Worm (Caenorhabditis elegans) whole organism, young adult: ENCODE data around the gene figl-1.
A peak's percentile ranks its signal among the peaks of the same experiment; 100 is the strongest.

Source experiments
- B0035.1 ChIP-seq: sonication (generic microtip); optimal IDR thresholded peaks from 2 replicates; lab custom pipeline; 2016; ENCODE audit warnings: missing genetic modification characterization, mild to moderate bottlenecking, missing compliant biosample characterization, missing genotype, missing genetic modification reagents
- C17E4.6 ChIP-seq: fragments of 200-800 bp; sonication (Bioruptor generic); IDR thresholded peaks from 2 replicates; pipeline ENCODE4 v1.3.6; 2022; ENCODE audit warnings: missing genetic modification reagents, missing genetic modification characterization, missing compliant biosample characterization
- F33H1.4 ChIP-seq: fragments of 200-800 bp; sonication (Bioruptor generic); IDR thresholded peaks from 2 replicates; pipeline ENCODE4 v1.3.6; 2022; ENCODE audit warnings: missing genetic modification reagents, missing genetic modification characterization, missing compliant biosample characterization
- F39B2.1 ChIP-seq: fragments of 200-800 bp; sonication (Bioruptor generic); IDR thresholded peaks from 2 replicates; pipeline ENCODE4 v1.3.6; 2022; ENCODE audit warnings: missing genetic modification reagents, missing genetic modification characterization, missing compliant biosample characterization
- F49E8.2 ChIP-seq: sonication (generic microtip); optimal IDR thresholded peaks from 3 replicates; lab custom pipeline; 2017; ENCODE audit warnings: missing genetic modification characterization, mild to moderate bottlenecking, missing compliant biosample characterization, antibody characterized with exemption, moderate library complexity; ENCODE audit not compliant: insufficient read depth
- F52B5.7 ChIP-seq: sonication (generic microtip); optimal IDR thresholded peaks from 2 replicates; lab custom pipeline; 2016; ENCODE audit warnings: mild to moderate bottlenecking, missing genetic modification characterization, missing compliant biosample characterization
- F55B11.4 ChIP-seq: sonication (generic microtip); optimal IDR thresholded peaks from 2 replicates; lab custom pipeline; 2016; ENCODE audit warnings: missing compliant biosample characterization, missing genetic modification characterization, borderline replicate concordance; ENCODE audit not compliant: insufficient read depth
- Y53G8AR.9 ChIP-seq: fragments of 200-800 bp; sonication (Bioruptor generic); conservative IDR thresholded peaks from 2 replicates; pipeline ENCODE4 v1.3.6; 2022; ENCODE audit warnings: missing genetic modification reagents, missing genetic modification characterization, missing compliant biosample characterization
- Y79H2A.3 ChIP-seq: fragments of 200-800 bp; sonication (Bioruptor generic); conservative IDR thresholded peaks from 2 replicates; pipeline ENCODE4 v1.3.6; 2022; ENCODE audit warnings: missing genetic modification reagents, missing genetic modification characterization, missing compliant biosample characterization
- ama-1 ChIP-seq, 3 experiments: fragments of 150-350 bp in 1 of 3; sonication (generic microtip) in 2 of 3; optimal IDR thresholded peaks; 2 replicates each; lab custom pipeline; 2014 to 2018; ENCODE audit warnings: missing biosample characterization in 2 of 3, missing genetic modification characterization in 2 of 3, missing genetic modification reagents in 2 of 3
- atf-7 ChIP-seq: sonication (generic microtip); optimal IDR thresholded peaks from 2 replicates; lab custom pipeline; 2017; ENCODE audit warnings: mild to moderate bottlenecking, missing genetic modification characterization, missing compliant biosample characterization
- attf-5 ChIP-seq: fragments of 200-800 bp; sonication (Bioruptor generic); optimal IDR thresholded peaks from 2 replicates; lab custom pipeline; 2018; ENCODE audit warnings: mild to moderate bottlenecking, missing genetic modification characterization, missing compliant biosample characterization
- bed-1 ChIP-seq: fragments of 200-800 bp; sonication (Bioruptor generic); IDR thresholded peaks from 2 replicates; pipeline ENCODE4 v1.3.6; 2022; ENCODE audit warnings: missing genetic modification reagents, missing genetic modification characterization, missing compliant biosample characterization
- ceh-27 ChIP-seq: fragments of 200-800 bp; sonication (Bioruptor generic); optimal IDR thresholded peaks from 2 replicates; lab custom pipeline; 2018; ENCODE audit warnings: mild to moderate bottlenecking, missing genetic modification characterization, moderate library complexity, missing compliant biosample characterization
- ceh-40 ChIP-seq: fragments of 200-800 bp; sonication (Bioruptor generic); IDR thresholded peaks from 2 replicates; pipeline ENCODE4 v1.3.6; 2022; ENCODE audit warnings: missing genetic modification characterization, missing compliant biosample characterization
- dox-1 ChIP-seq: fragments of 200-800 bp; sonication (Bioruptor generic); IDR thresholded peaks from 2 replicates; pipeline ENCODE4 v1.3.6; 2022; ENCODE audit warnings: missing genetic modification reagents, missing genetic modification characterization, missing compliant biosample characterization
- dpl-1 ChIP-seq: fragments of 150-350 bp; optimal IDR thresholded peaks from 2 replicates; lab custom pipeline; 2014; ENCODE audit warnings: missing biosample characterization, missing genetic modification reagents, missing genetic modification characterization
- efl-1 ChIP-seq: fragments of 150-350 bp; optimal IDR thresholded peaks from 2 replicates; lab custom pipeline; 2014; ENCODE audit warnings: missing biosample characterization, missing genetic modification reagents, missing genetic modification characterization
- egrh-3 ChIP-seq: fragments of 200-800 bp; sonication (Bioruptor generic); IDR thresholded peaks from 2 replicates; pipeline ENCODE4 v1.3.6; 2022; ENCODE audit warnings: missing genetic modification reagents, missing genetic modification characterization, missing compliant biosample characterization
- fkh-3 ChIP-seq: sonication (generic microtip); optimal IDR thresholded peaks from 2 replicates; lab custom pipeline; 2016; ENCODE audit warnings: mild to moderate bottlenecking, missing genetic modification characterization, missing compliant biosample characterization
- him-1 ChIP-seq: sonication (generic microtip); optimal IDR thresholded peaks from 2 replicates; lab custom pipeline; 2016; ENCODE audit warnings: missing genotype, missing genetic modification reagents, missing genetic modification characterization, missing compliant biosample characterization
- hlh-12 ChIP-seq: sonication (generic microtip); optimal IDR thresholded peaks from 2 replicates; lab custom pipeline; 2016; ENCODE audit warnings: missing genetic modification characterization, missing compliant biosample characterization
- hsf-1 ChIP-seq: fragments of 200-800 bp; sonication (Bioruptor generic); IDR thresholded peaks from 2 replicates; pipeline ENCODE4 v1.3.6; 2022; ENCODE audit warnings: missing genetic modification reagents, missing genetic modification characterization, missing compliant biosample characterization
- let-526 ChIP-seq: fragments of 200-800 bp; sonication (Bioruptor generic); IDR thresholded peaks from 2 replicates; pipeline ENCODE4 v1.3.6; 2022; ENCODE audit warnings: missing genetic modification reagents, missing genetic modification characterization, missing compliant biosample characterization
- lin-40 ChIP-seq: sonication (generic microtip); optimal IDR thresholded peaks from 2 replicates; lab custom pipeline; 2016; ENCODE audit warnings: missing genetic modification characterization, mild to moderate bottlenecking, missing compliant biosample characterization, missing genotype, missing genetic modification reagents
- lin-54 ChIP-seq: fragments of 200-800 bp; sonication (Bioruptor generic); optimal IDR thresholded peaks from 2 replicates; lab custom pipeline; 2018; ENCODE audit warnings: mild to moderate bottlenecking, missing genetic modification characterization, missing compliant biosample characterization
- madf-10 ChIP-seq: sonication (generic microtip); optimal IDR thresholded peaks from 2 replicates; lab custom pipeline; 2016; ENCODE audit warnings: mild to moderate bottlenecking, missing genetic modification characterization, missing compliant biosample characterization
- madf-6 ChIP-seq: fragments of 200-800 bp; sonication (Bioruptor generic); IDR thresholded peaks from 2 replicates; pipeline ENCODE4 v1.3.6; 2022; ENCODE audit warnings: missing genetic modification reagents, missing genetic modification characterization, missing compliant biosample characterization
- madf-8 ChIP-seq: fragments of 200-800 bp; sonication (Bioruptor generic); conservative IDR thresholded peaks from 2 replicates; pipeline ENCODE4 v1.3.6; 2022; ENCODE audit warnings: missing genetic modification reagents, missing genetic modification characterization, missing compliant biosample characterization
- mcd-1 ChIP-seq: fragments of 200-800 bp; sonication (Bioruptor generic); IDR thresholded peaks from 2 replicates; pipeline ENCODE4 v1.3.6; 2022; ENCODE audit warnings: missing genetic modification reagents, missing genetic modification characterization, missing compliant biosample characterization
- mxl-1 ChIP-seq: sonication (generic microtip); optimal IDR thresholded peaks from 2 replicates; lab custom pipeline; 2016; ENCODE audit warnings: missing genetic modification characterization, missing compliant biosample characterization
- nhr-27 ChIP-seq: fragments of 200-800 bp; sonication (Bioruptor generic); optimal IDR thresholded peaks from 2 replicates; lab custom pipeline; 2018; ENCODE audit warnings: mild to moderate bottlenecking, missing genetic modification characterization, moderate library complexity, missing compliant biosample characterization
- rcor-1 ChIP-seq: fragments of 200-800 bp; sonication (Bioruptor generic); IDR thresholded peaks from 2 replicates; pipeline ENCODE4 v1.3.6; 2022; ENCODE audit warnings: missing genetic modification reagents, missing genetic modification characterization, missing compliant biosample characterization
- snpc-3.4 ChIP-seq: sonication (generic microtip); optimal IDR thresholded peaks from 2 replicates; lab custom pipeline; 2017; ENCODE audit warnings: missing genetic modification characterization, mild to moderate bottlenecking, missing compliant biosample characterization, antibody characterized with exemption, moderate library complexity, missing genotype, missing genetic modification reagents
- snpc-4 ChIP-seq, 5 experiments: fragments of 150-350 bp in 1 of 5; sonication (generic microtip) in 4 of 5; optimal IDR thresholded peaks; 2 replicates each; lab custom pipeline; 2014 to 2018; ENCODE audit warnings: missing genetic modification characterization in 5 of 5, missing biosample characterization in 3 of 5, antibody characterized with exemption in 2 of 5, mild to moderate bottlenecking in 2 of 5, missing compliant biosample characterization in 2 of 5, missing genotype in 2 of 5, moderate library complexity in 2 of 5, missing genetic modification reagents in 1 of 5
- tlf-1 ChIP-seq: fragments of 200-800 bp; sonication (Bioruptor generic); optimal IDR thresholded peaks from 2 replicates; lab custom pipeline; 2018; ENCODE audit warnings: mild to moderate bottlenecking, missing genetic modification characterization, missing compliant biosample characterization
- unc-130 ChIP-seq: sonication (generic microtip); optimal IDR thresholded peaks from 2 replicates; lab custom pipeline; 2016; ENCODE audit warnings: missing genetic modification reagents, missing genetic modification characterization, missing compliant biosample characterization
- unc-62 ChIP-seq: fragments of 150-350 bp; optimal IDR thresholded peaks from 2 replicates; lab custom pipeline; 2014; ENCODE audit warnings: missing biosample characterization, missing genetic modification reagents, missing genetic modification characterization
- xnd-1 ChIP-seq: sonication (generic microtip); optimal IDR thresholded peaks from 2 replicates; lab custom pipeline; 2016; ENCODE audit warnings: missing genotype, missing genetic modification reagents, missing genetic modification characterization, missing compliant biosample characterization
- zfh-2 ChIP-seq: fragments of 200-800 bp; sonication (Bioruptor generic); conservative IDR thresholded peaks from 2 replicates; pipeline ENCODE4 v1.3.6; 2022; ENCODE audit warnings: missing genetic modification reagents, missing genetic modification characterization, missing compliant biosample characterization
- ztf-25 ChIP-seq: fragments of 200-800 bp; sonication (Bioruptor generic); IDR thresholded peaks from 2 replicates; pipeline ENCODE4 v1.3.6; 2022; ENCODE audit warnings: missing genetic modification reagents, missing genetic modification characterization, missing compliant biosample characterization

figl-1 gene

DNA sequence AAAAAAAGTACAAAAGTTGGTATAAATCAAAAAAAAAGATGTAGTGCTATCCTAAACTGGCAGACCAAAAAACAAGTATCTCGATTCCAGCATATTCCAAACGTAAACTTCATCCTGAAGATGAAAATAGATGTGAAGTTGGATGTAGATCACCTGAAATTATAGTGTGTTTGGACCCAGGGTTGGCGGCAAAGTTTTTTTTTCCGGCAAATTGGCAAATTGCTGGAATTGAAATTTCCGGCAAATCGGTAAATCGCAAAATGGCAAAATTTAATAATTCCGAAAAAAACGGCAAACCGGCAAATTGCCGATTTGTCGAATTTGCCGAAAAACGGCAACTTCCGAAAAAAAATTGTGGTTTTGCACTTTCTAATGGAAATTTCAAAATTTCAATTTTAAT is 38.7 kb upstream of the figl-1 start, which contains the start of gene F13A2.2:
Gene F13A2.2 (minus strand): TSS at position 101 of the 400 bp plus-strand sequence.
- TF ChIP-seq atf-7 (tag; lab: Kevin White, UChicago): no peak
- no peak for TF ChIP-seq zfh-2

DNA sequence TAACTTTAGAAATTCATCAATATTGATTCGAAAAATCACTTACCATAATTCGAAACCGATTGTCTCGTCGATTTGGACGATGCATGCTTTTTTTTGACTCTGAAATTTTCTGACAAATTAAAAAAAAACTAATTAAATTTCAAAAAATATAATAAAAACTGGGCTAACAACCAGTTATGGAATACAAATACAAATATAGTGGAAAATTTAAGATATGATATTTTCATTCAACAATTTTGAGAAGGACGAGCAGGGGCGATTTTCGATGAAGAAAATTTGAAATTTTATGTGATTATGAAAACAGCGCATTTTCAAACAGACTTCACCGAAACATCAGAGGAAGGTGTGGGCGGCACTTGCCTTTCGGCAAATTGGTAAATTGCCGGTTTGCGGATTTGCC is 36.5 kb upstream of the figl-1 start, which contains the start of gene F13A2.1:
Gene F13A2.1 (minus strand): TSS at position 101 of the 400 bp plus-strand sequence.
- no peak for TF ChIP-seq B0035.1
- no peak for TF ChIP-seq hlh-12 (tag; lab: Kevin White, UChicago)
- no peak for TF ChIP-seq dox-1 (GFP tag; lab: Robert Waterston, UW)
- no peak for TF ChIP-seq ceh-27

DNA sequence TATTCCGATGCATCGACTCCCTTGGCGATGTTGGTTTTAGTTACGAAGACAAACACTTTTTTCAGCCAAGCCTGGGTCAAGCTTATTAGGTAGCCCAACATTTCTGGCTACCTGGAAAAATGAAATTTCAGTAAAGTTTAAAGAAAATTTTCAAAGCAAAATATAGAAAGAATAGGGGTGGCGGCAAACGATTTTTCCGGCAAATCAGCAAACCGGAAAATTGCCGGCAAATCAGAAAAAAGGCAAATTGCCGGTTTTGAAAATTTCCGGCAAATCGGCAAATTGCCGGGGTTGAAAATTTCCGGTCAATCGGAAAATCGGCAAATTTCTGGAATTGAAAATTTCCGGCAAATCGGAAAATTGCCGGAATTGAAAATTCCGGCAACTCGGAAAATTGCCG is 31.8 kb upstream of the figl-1 start, which contains the start of gene F32D1.8:
Gene F32D1.8 (minus strand): TSS at position 101 of the 400 bp plus-strand sequence.
- TF ChIP-seq nhr-27 (tag; lab: Kevin White, UChicago) (no peak), lin-54 (no peak), snpc-4 (GFP tag; optimal IDR thresholded peaks at IDR 0.05; lab: Kevin White, UChicago) (no peak), snpc-4 (tag; optimal IDR thresholded peaks at IDR 0.05; lab: Kevin White, UChicago) (no peak), F33H1.4 (GFP tag; lab: Robert Waterston, UW) (no peak), mxl-1 (no peak), bed-1 (GFP tag; lab: Robert Waterston, UW) (no peak), F39B2.1 (no peak), snpc-3.4 (tag; lab: Kevin White, UChicago) (no peak), unc-62 (GFP tag; lab: Kevin White, UChicago) (no peak), attf-5 (GFP tag; lab: Kevin White, UChicago) (no peak), ztf-25 (GFP tag; lab: Robert Waterston, UW) (no peak), let-526 (GFP tag; lab: Robert Waterston, UW) (no peak), B0035.1 (no peak), Y79H2A.3 (GFP tag; lab: Robert Waterston, UW) (no peak), ama-1 (optimal IDR thresholded peaks at IDR 0.05; lab: Kevin White, UChicago) (no peak), ama-1 (GFP tag; optimal IDR thresholded peaks at IDR 0.05; lab: Kevin White, UChicago) (no peak), lin-40 (no peak), madf-10 (tag; lab: Kevin White, UChicago) (no peak), tlf-1 (GFP tag; lab: Kevin White, UChicago) (no peak), F55B11.4 (no peak), F52B5.7 (no peak)
- TF ChIP-seq, all 124 proteins: peak for 0

DNA sequence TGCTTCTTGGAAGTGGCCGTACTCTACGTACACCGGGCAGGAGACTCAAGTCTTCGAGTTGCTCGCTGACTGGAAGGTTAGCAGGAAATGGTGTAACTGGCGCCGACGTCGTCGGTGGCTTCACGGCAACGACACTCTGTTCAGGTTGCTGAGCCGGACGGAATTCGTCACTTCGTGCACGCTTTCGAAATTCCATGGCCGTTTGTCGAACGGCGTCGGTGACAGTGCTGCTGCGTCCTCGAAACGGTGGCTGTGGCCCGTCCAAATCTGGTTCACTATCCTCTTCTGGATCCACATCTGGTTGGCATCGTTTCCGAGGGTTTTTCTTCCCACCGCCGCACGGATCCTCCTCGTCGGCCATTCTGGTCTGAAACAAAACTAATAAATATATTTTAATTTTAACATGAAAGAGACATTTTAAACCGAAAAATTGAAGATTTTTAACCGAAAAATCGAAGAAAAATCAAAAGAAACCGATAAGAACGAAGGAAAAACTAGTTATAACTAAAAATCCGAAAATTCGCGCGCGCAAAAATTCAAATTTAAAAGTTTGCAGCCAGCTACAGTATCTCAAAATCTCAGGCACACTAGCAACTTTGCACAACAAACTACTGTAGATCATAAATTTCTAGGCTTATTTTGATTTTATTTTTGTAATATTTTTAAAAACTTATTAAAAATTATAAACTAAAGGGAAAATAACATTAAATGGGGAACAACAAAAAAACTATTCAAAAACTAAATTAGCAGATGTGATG is 30.2 kb upstream of the figl-1 start, which contains the start of gene F32D1.7:
Gene F32D1.7 (minus strand): TSS at position 367 of the 758 bp plus-strand sequence.
- TF ChIP-seq C17E4.6 (no peak), snpc-3.4 (tag; lab: Kevin White, UChicago) (peak; percentile 70), efl-1 (peak; percentile 95), F33H1.4 (GFP tag; lab: Robert Waterston, UW) (peak; percentile 78), F49E8.2 (tag; lab: Kevin White, UChicago) (peak; percentile 62), ceh-40 (GFP tag; lab: Robert Waterston, UW) (no peak), madf-8 (GFP tag; lab: Robert Waterston, UW) (peak; percentile 98), zfh-2 (peak; percentile 69), fkh-3 (tag; lab: Kevin White, UChicago) (no peak), mcd-1 (GFP tag; lab: Robert Waterston, UW) (peak; percentile 53; the same call in 1 of the 2 replicates), madf-6 (GFP tag; lab: Robert Waterston, UW) (peak; percentile 99), dpl-1 (peak; percentile 90), xnd-1 (tag; lab: Kevin White, UChicago) (peak; percentile 93), Y53G8AR.9 (GFP tag; lab: Robert Waterston, UW) (no peak), unc-130 (peak; percentile 38), ama-1 (optimal IDR thresholded peaks at IDR 0.05; lab: Kevin White, UChicago) (no peak), ama-1 (GFP tag; optimal IDR thresholded peaks at IDR 0.05; lab: Kevin White, UChicago) (no peak), him-1 (peak; percentile 34), snpc-4 (GFP tag; optimal IDR thresholded peaks at IDR 0.05; lab: Kevin White, UChicago) (peak; percentile 6), snpc-4 (tag; optimal IDR thresholded peaks at IDR 0.05; lab: Kevin White, UChicago) (peak in 1 of 4 experiments; percentile 14), hsf-1 (peak; percentile 59; the same call in 1 of the 2 replicates), egrh-3 (GFP tag; lab: Robert Waterston, UW) (no peak), dox-1 (GFP tag; lab: Robert Waterston, UW) (peak; percentile 61), rcor-1 (GFP tag; lab: Robert Waterston, UW) (peak; percentile 66)
